Worm (Caenorhabditis elegans): ENCODE data around the gene hpr-17.

DNA sequence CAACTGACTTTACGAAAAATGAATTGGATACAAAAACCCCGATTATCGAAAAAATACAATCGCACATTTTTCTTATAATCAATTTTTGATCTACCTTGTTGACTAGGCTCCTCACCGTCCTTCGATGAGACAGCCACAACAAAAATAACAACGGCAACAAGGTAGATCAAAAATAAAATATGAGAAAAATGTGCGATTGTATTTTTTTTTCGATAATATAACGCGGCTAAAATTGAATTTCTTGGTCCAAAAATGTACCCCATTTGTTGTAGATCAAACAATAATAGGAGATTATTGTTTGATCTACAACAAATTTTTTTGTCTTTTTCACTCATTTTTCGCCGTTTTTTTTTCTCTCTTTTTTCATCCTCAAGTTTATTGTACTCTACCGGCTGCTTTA, 26.3 kb downstream of the hpr-17 start:
- TF ChIP-seq ama-1 (optimal IDR thresholded peaks at IDR 0.05) (no peak), ama-1 (GFP tag; optimal IDR thresholded peaks at IDR 0.05) (no peak), repo-1 (tag; optimal IDR thresholded peaks at IDR 0.05) (no peak), D2030.7 (GFP tag; IDR thresholded peaks at IDR 0.05) (peak; percentile 52), nhr-90 (tag; optimal IDR thresholded peaks at IDR 0.05) (no peak), akir-1 (GFP tag; optimal IDR thresholded peaks at IDR 0.05) (no peak), egl-18 (GFP tag; IDR thresholded peaks at IDR 0.05) (no peak)

All from whole organism, young adult.